Worm (Caenorhabditis elegans) whole organism, young adult: ENCODE results near the gene nhr-236.

ENCODE experiments used
- F10E7.11 ChIP-seq: sonication (generic microtip); optimal IDR thresholded peaks from 2 replicates; lab custom pipeline; 2017; ENCODE audit warnings: mild to moderate bottlenecking, missing genetic modification characterization, moderate library complexity, missing compliant biosample characterization
- akir-1 ChIP-seq: fragments of 200-800 bp; sonication (Bioruptor generic); optimal IDR thresholded peaks from 2 replicates; lab custom pipeline; 2018; ENCODE audit warnings: mild to moderate bottlenecking, missing genetic modification characterization, moderate library complexity, missing compliant biosample characterization
- madf-6 ChIP-seq: fragments of 200-800 bp; sonication (Bioruptor generic); IDR thresholded peaks from 2 replicates; pipeline ENCODE4 v1.3.6; 2022; ENCODE audit warnings: missing genetic modification reagents, missing genetic modification characterization, missing compliant biosample characterization
- mxl-1 ChIP-seq: sonication (generic microtip); optimal IDR thresholded peaks from 2 replicates; lab custom pipeline; 2016; ENCODE audit warnings: missing genetic modification characterization, missing compliant biosample characterization
- nfyb-1 ChIP-seq: fragments of 200-800 bp; sonication (Bioruptor generic); IDR thresholded peaks from 2 replicates; pipeline ENCODE4 v1.3.6; 2022; ENCODE audit warnings: missing genetic modification reagents, missing genetic modification characterization, missing compliant biosample characterization
- nhr-179 ChIP-seq: sonication (generic microtip); optimal IDR thresholded peaks from 2 replicates; lab custom pipeline; 2016; ENCODE audit warnings: mild to moderate bottlenecking, missing genetic modification characterization, missing compliant biosample characterization
- nhr-90 ChIP-seq: sonication (generic microtip); optimal IDR thresholded peaks from 2 replicates; lab custom pipeline; 2016; ENCODE audit warnings: missing genotype, mild to moderate bottlenecking, missing genetic modification characterization, missing compliant biosample characterization
- sdz-38 ChIP-seq: sonication (generic microtip); optimal IDR thresholded peaks from 2 replicates; lab custom pipeline; 2016; ENCODE audit warnings: missing genotype, missing genetic modification characterization, missing compliant biosample characterization

DNA sequence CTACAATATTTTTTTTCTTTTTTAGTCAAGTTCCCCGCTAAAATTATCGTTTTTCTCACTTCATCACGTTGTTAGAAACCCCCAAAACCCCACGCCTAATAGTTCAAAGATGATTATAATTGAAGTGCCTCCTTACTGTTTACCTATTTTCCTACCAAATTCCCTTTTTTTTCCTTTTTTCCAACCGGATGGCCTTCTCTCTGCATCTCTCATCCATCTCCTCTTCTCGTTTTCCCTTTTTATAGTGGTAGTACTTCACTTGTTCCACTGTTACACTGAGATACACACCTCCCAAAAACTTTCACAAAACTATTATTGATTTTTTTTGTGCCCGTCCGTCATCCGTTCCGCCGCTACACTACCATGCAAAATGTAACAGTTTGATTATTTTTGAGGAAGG, 6.4 kb downstream of the nhr-236 start, which contains the start of gene nsy-4:
- TF ChIP-seq nhr-179 (tag; lab: Kevin White, UChicago) (no peak), mxl-1 (tag; lab: Kevin White, UChicago) (no peak), madf-6 (GFP tag; lab: Robert Waterston, UW) (no peak), F10E7.11 (tag; lab: Kevin White, UChicago) (no peak), nfyb-1 (no peak), nhr-90 (tag; lab: Kevin White, UChicago) (no peak), sdz-38 (tag; lab: Kevin White, UChicago) (no peak), akir-1 (GFP tag; lab: Kevin White, UChicago) (no peak)
